Fruit fly (Drosophila melanogaster) whole organism, embryonic: ENCODE data around the gene CG11699.

ENCODE experiments used
- BEAF-32 ChIP-seq: fragments of 200-800 bp; sonication (Bioruptor generic); optimal IDR thresholded peaks from 3 replicates; lab custom pipeline; 2017; ENCODE audit warnings: missing biosample characterization, missing genetic modification characterization, mild to moderate bottlenecking, moderate library complexity, missing genetic modification reagents
- CG13424 ChIP-seq: fragments of 200-800 bp; sonication (Bioruptor generic); optimal IDR thresholded peaks from 2 replicates; lab custom pipeline; 2019; ENCODE audit warnings: missing biosample characterization, mild to moderate bottlenecking, missing genetic modification characterization, moderate library complexity
- CG15479 ChIP-seq: fragments of 200-800 bp; sonication (Bioruptor generic); optimal IDR thresholded peaks from 3 replicates; lab custom pipeline; 2019; ENCODE audit warnings: missing biosample characterization, mild to moderate bottlenecking, missing genetic modification characterization, moderate library complexity
- CG15696 ChIP-seq: fragments of 200-800 bp; sonication (Bioruptor generic); optimal IDR thresholded peaks from 2 replicates; lab custom pipeline; 2019; ENCODE audit warnings: missing biosample characterization, mild to moderate bottlenecking, missing genetic modification characterization, moderate library complexity
- CG1603 ChIP-seq: fragments of 200-800 bp; sonication (Bioruptor generic); optimal IDR thresholded peaks from 2 replicates; lab custom pipeline; 2019; ENCODE audit warnings: missing biosample characterization, mild to moderate bottlenecking, missing genetic modification characterization, moderate library complexity
- CG17568 ChIP-seq: fragments of 200-800 bp; sonication (Bioruptor generic); optimal IDR thresholded peaks from 2 replicates; lab custom pipeline; 2018; ENCODE audit warnings: missing biosample characterization, mild to moderate bottlenecking, missing genetic modification characterization, moderate library complexity
- CG17829 ChIP-seq: fragments of 200-800 bp; optimal IDR thresholded peaks from 2 replicates; lab custom pipeline; 2019; ENCODE audit warnings: missing biosample characterization, mild to moderate bottlenecking, missing genetic modification characterization, moderate library complexity
- CG2678 ChIP-seq: fragments of 200-800 bp; sonication (Bioruptor generic); optimal IDR thresholded peaks from 3 replicates; lab custom pipeline; 2019; ENCODE audit warnings: missing biosample characterization, mild to moderate bottlenecking, missing genetic modification characterization, moderate library complexity
- CG34224 ChIP-seq: fragments of 200-800 bp; sonication (Bioruptor generic); IDR thresholded peaks from 3 replicates; pipeline ENCODE4 v1.3.6; 2022; ENCODE audit warnings: missing biosample characterization, missing genetic modification characterization; ENCODE audit not compliant: partially characterized antibody
- CG34422 ChIP-seq: fragments of 200-800 bp; sonication (Bioruptor generic); IDR thresholded peaks from 3 replicates; pipeline ENCODE4 v1.3.6; 2022; ENCODE audit warnings: missing biosample characterization, missing genetic modification characterization
- CG4617 ChIP-seq: fragments of 200-800 bp; sonication (Bioruptor generic); optimal IDR thresholded peaks from 3 replicates; lab custom pipeline; 2016; ENCODE audit warnings: missing biosample characterization, missing genetic modification characterization, borderline replicate concordance
- CG6689 ChIP-seq: fragments of 200-800 bp; sonication (Bioruptor generic); IDR thresholded peaks from 2 replicates; pipeline ENCODE4 v1.3.6; 2022; ENCODE audit warnings: missing biosample characterization, missing genetic modification characterization
- CG6854 ChIP-seq: fragments of 200-800 bp; sonication (Bioruptor generic); optimal IDR thresholded peaks from 3 replicates; lab custom pipeline; 2017; ENCODE audit warnings: missing biosample characterization, mild to moderate bottlenecking, missing genetic modification characterization
- CG8924 ChIP-seq: fragments of 200-800 bp; optimal IDR thresholded peaks from 3 replicates; lab custom pipeline; 2019; ENCODE audit warnings: missing biosample characterization, mild to moderate bottlenecking, missing genetic modification characterization, moderate library complexity
- CHES-1-like ChIP-seq: fragments of 200-800 bp; sonication (Bioruptor generic); optimal IDR thresholded peaks from 2 replicates; lab custom pipeline; 2016; ENCODE audit warnings: missing biosample characterization, missing genetic modification characterization
- Dp ChIP-seq: fragments of 200-800 bp; sonication (Bioruptor generic); optimal IDR thresholded peaks from 2 replicates; lab custom pipeline; 2018; ENCODE audit warnings: missing biosample characterization, mild to moderate bottlenecking, missing genetic modification characterization, moderate library complexity
- Ets65A ChIP-seq: fragments of 200-800 bp; sonication (Bioruptor generic); peaks from one replicate; lab custom pipeline; 2016; ENCODE audit warnings: missing biosample characterization, missing genetic modification characterization
- HmgZ ChIP-seq: fragments of 200-800 bp; sonication (Bioruptor generic); optimal IDR thresholded peaks from 2 replicates; lab custom pipeline; 2018; ENCODE audit warnings: missing biosample characterization, mild to moderate bottlenecking, missing genetic modification characterization
- Jarid2 ChIP-seq: fragments of 200-800 bp; sonication (Bioruptor generic); optimal IDR thresholded peaks from 3 replicates; lab custom pipeline; 2017; ENCODE audit warnings: mild to moderate bottlenecking, missing biosample characterization, missing genetic modification reagents, missing genetic modification characterization
- Lhr ChIP-seq: fragments of 200-800 bp; sonication (Bioruptor generic); optimal IDR thresholded peaks from 3 replicates; lab custom pipeline; 2017; ENCODE audit warnings: mild to moderate bottlenecking, missing biosample characterization, missing genetic modification reagents, missing genetic modification characterization
- Lpt ChIP-seq: fragments of >200 bp; optimal IDR thresholded peaks from 2 replicates; lab custom pipeline; 2018; ENCODE audit warnings: missing biosample characterization, missing genetic modification characterization
- MBD-R2 ChIP-seq: fragments of 200-800 bp; sonication (Bioruptor generic); IDR thresholded peaks from 2 replicates; pipeline ENCODE4 v1.3.6; 2022; ENCODE audit warnings: missing biosample characterization, missing genetic modification characterization
- MESR4 ChIP-seq: fragments of 200-800 bp; sonication (Bioruptor generic); optimal IDR thresholded peaks from 2 replicates; lab custom pipeline; 2018; ENCODE audit warnings: missing biosample characterization, mild to moderate bottlenecking, missing genetic modification characterization, moderate library complexity
- Med ChIP-seq: fragments of 200-800 bp; sonication (Bioruptor generic); peaks from one replicate; lab custom pipeline; 2016; ENCODE audit warnings: missing biosample characterization, missing genetic modification characterization, mild to moderate bottlenecking, inconsistent platforms, moderate library complexity
- Rfx ChIP-seq: fragments of 200-800 bp; sonication (Bioruptor generic); IDR thresholded peaks from 2 replicates; pipeline ENCODE4 v1.3.6; 2022; ENCODE audit warnings: missing biosample characterization, missing genetic modification characterization
- TFAM ChIP-seq: fragments of 200-800 bp; sonication (Bioruptor generic); optimal IDR thresholded peaks from 2 replicates; lab custom pipeline; 2017; ENCODE audit warnings: missing biosample characterization, missing genetic modification characterization, inconsistent platforms
- ash1 ChIP-seq: fragments of 200-800 bp; sonication (Bioruptor generic); optimal IDR thresholded peaks from 2 replicates; lab custom pipeline; 2018; ENCODE audit warnings: missing biosample characterization, mild to moderate bottlenecking, missing genetic modification characterization
- ato ChIP-seq: fragments of 200-800 bp; sonication (Bioruptor generic); IDR thresholded peaks from 2 replicates; pipeline ENCODE4 v1.3.6; 2022; ENCODE audit warnings: missing biosample characterization, missing genetic modification characterization; ENCODE audit not compliant: partially characterized antibody
- bab2 ChIP-seq: fragments of 200-800 bp; sonication (Bioruptor generic); optimal IDR thresholded peaks from 2 replicates; lab custom pipeline; 2016; ENCODE audit warnings: missing biosample characterization, missing genetic modification characterization
- cg ChIP-seq: fragments of 200-800 bp; sonication (Bioruptor generic); optimal IDR thresholded peaks from 3 replicates; lab custom pipeline; 2019; ENCODE audit warnings: missing biosample characterization, mild to moderate bottlenecking, missing genetic modification characterization, moderate library complexity
- chinmo ChIP-seq: fragments of 200-800 bp; sonication (Bioruptor generic); IDR thresholded peaks from 4 replicates; pipeline ENCODE4 v1.3.6; 2022; ENCODE audit warnings: missing biosample characterization, missing genetic modification characterization; ENCODE audit not compliant: partially characterized antibody
- croc ChIP-seq: fragments of 200-800 bp; sonication (Bioruptor generic); conservative IDR thresholded peaks from 3 replicates; pipeline ENCODE4 v1.3.6; 2022; ENCODE audit warnings: missing biosample characterization, missing genetic modification characterization
- ftz-f1 ChIP-seq: fragments of 200-800 bp; sonication (Bioruptor generic); optimal IDR thresholded peaks from 2 replicates; lab custom pipeline; 2016; ENCODE audit warnings: missing biosample characterization, missing genetic modification characterization
- inv ChIP-seq: fragments of 200-800 bp; sonication (Bioruptor generic); IDR thresholded peaks from 2 replicates; pipeline ENCODE4 v1.3.6; 2022; ENCODE audit warnings: missing biosample characterization, missing genetic modification characterization; ENCODE audit not compliant: partially characterized antibody
- knrl ChIP-seq: fragments of 200-800 bp; sonication (Bioruptor generic); IDR thresholded peaks from 3 replicates; pipeline ENCODE4 v1.3.6; 2022; ENCODE audit warnings: missing biosample characterization, missing genetic modification characterization; ENCODE audit not compliant: partially characterized antibody
- mld ChIP-seq: fragments of 200-800 bp; sonication (Bioruptor generic); IDR thresholded peaks from 3 replicates; pipeline ENCODE4 v1.3.6; 2022; ENCODE audit warnings: missing biosample characterization, missing genetic modification characterization; ENCODE audit not compliant: partially characterized antibody
- nom ChIP-seq: fragments of 200-800 bp; sonication (Bioruptor generic); optimal IDR thresholded peaks from 2 replicates; lab custom pipeline; 2017; ENCODE audit warnings: missing biosample characterization, missing genetic modification characterization, mild to moderate bottlenecking, moderate library complexity, missing genetic modification reagents
- pros ChIP-seq: fragments of 200-800 bp; sonication (Bioruptor generic); optimal IDR thresholded peaks from 3 replicates; lab custom pipeline; 2019; ENCODE audit warnings: missing biosample characterization, mild to moderate bottlenecking, missing genetic modification characterization, moderate library complexity
- sens ChIP-seq: fragments of 200-800 bp; sonication (Bioruptor generic); peaks from one replicate; lab custom pipeline; 2016; ENCODE audit warnings: missing biosample characterization, missing genetic modification characterization
- sna ChIP-seq: fragments of 200-800 bp; sonication (Bioruptor generic); IDR thresholded peaks from 2 replicates; pipeline ENCODE4 v1.3.6; 2022; ENCODE audit warnings: missing biosample characterization, missing genetic modification characterization; ENCODE audit not compliant: partially characterized antibody
- sug ChIP-seq: fragments of 200-800 bp; optimal IDR thresholded peaks from 2 replicates; lab custom pipeline; 2019; ENCODE audit warnings: missing biosample characterization, mild to moderate bottlenecking, missing genetic modification characterization, moderate library complexity
- tna ChIP-seq: fragments of 200-800 bp; sonication (Bioruptor generic); IDR thresholded peaks from 2 replicates; pipeline ENCODE4 v1.3.6; 2022; ENCODE audit warnings: missing biosample characterization, missing genetic modification characterization; ENCODE audit not compliant: partially characterized antibody
- vnd ChIP-seq: fragments of 200-800 bp; sonication (Bioruptor generic); IDR thresholded peaks from 3 replicates; pipeline ENCODE4 v1.3.6; 2022; ENCODE audit warnings: missing biosample characterization, missing genetic modification characterization; ENCODE audit not compliant: partially characterized antibody
- zen ChIP-seq: fragments of 200-800 bp; sonication (Bioruptor generic); optimal IDR thresholded peaks from 3 replicates; lab custom pipeline; 2018; ENCODE audit warnings: missing biosample characterization, mild to moderate bottlenecking, missing genetic modification characterization, moderate library complexity

The CG11699 gene

dm6 chrX:11604094-11604493, 33.7 kb downstream of the CG11699 start, which contains the start of gene CG2533:
TSS of gene CG2533 (minus strand) at chrX:11604194.
- TF ChIP-seq CG15696 (tag; lab: Kevin White, UChicago) (no peak), CG4617 (GFP tag; lab: Kevin White, UChicago) (no peak)
- TF ChIP-seq, all 482 proteins: peak for 0

dm6 chrX:11611056-11611644, 40.7 kb downstream of the CG11699 start:
- TF ChIP-seq sna (GFP tag; lab: Robert Waterston, UW) (0 out of 2 replicates have a peak, but pooled peaks have one; percentile 6), sens (peak; percentile 7), CG34422 (GFP tag; lab: Robert Waterston, UW) (0 out of 3 replicates have a peak, but pooled peaks have one; percentile 47), CG2678 (tag; lab: Kevin White, UChicago) (no peak), ash1 (no peak), TFAM (GFP tag; lab: Kevin White, UChicago) (no peak), cg (GFP tag; lab: Kevin White, UChicago) (peak; percentile 80), CG6854 (GFP tag; lab: Kevin White, UChicago) (peak; percentile 12), ftz-f1 (GFP tag; lab: Kevin White, UChicago) (peak; percentile 32), nom (peak; percentile 62), MESR4 (peak; percentile 11), CG13424 (tag; lab: Kevin White, UChicago) (no peak), CG17829 (no peak), Med (peak; percentile 70), Jarid2 (GFP tag; lab: Kevin White, UChicago) (peak; percentile 22)
- TF ChIP-seq, all 482 proteins: peak for 10

DNA sequence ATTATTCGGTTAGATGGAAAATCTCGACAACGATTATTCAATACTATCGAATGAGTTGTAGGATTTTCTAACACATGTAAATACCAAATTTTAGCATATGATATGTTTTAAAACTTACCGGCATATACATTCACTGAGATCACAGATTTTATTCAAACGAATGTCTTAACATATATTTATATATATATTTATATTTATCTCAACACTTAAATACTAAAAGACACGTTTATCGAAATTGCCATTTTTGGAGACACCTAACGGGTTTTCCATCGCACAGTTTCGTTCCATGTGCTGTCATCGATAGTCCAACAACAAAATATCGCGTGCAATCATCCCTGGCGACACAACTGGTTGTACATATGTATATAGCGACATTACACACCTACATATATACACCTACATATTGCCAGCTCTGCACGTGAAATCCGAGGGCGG, 41.2 kb downstream of the CG11699 start, which contains the start of the genes CG2247 and CG1703:
Gene CG2247 (minus strand): TSS at position 8 of the 435 bp plus-strand sequence.
Gene CG1703 (plus strand): TSS at position 283 of the 435 bp plus-strand sequence.
- peak; percentile 45 for TF ChIP-seq CG15479 (GFP tag; lab: Kevin White, UChicago)
- TF ChIP-seq Dp (GFP tag; lab: Kevin White, UChicago), result peak; percentile 45
- TF ChIP-seq mld, result 0 out of 3 replicates have a peak, but pooled peaks have one; percentile 44
- 0 out of 2 replicates have a peak, but pooled peaks have one; percentile 8 for TF ChIP-seq ato (GFP tag; lab: Robert Waterston, UW)
- peak; percentile 4 for TF ChIP-seq HmgZ (tag; lab: Kevin White, UChicago)
- no peak for TF ChIP-seq pros (GFP tag; lab: Kevin White, UChicago)
- peak; percentile 88 for TF ChIP-seq knrl
- peak; percentile 37 for TF ChIP-seq zen (tag; lab: Kevin White, UChicago)
- TF ChIP-seq CHES-1-like (GFP tag; lab: Kevin White, UChicago), result no peak
- TF ChIP-seq tna, result peak; percentile 51; the same call in 1 of the 2 replicates
- peak; percentile 80 for TF ChIP-seq inv (GFP tag; lab: Robert Waterston, UW)
- TF ChIP-seq sna (GFP tag; lab: Robert Waterston, UW), result peak; percentile 71
- TF ChIP-seq Ets65A, result peak; percentile 28
- TF ChIP-seq chinmo (GFP tag; lab: Robert Waterston, UW), result peak; percentile 58; the same call in 1 of the 4 replicates
- TF ChIP-seq CG17568 (GFP tag; lab: Kevin White, UChicago), result no peak
- peak; percentile 54 for TF ChIP-seq CG8924 (tag; lab: Kevin White, UChicago)
- TF ChIP-seq sug, result peak; percentile 30
- TF ChIP-seq vnd, result peak; percentile 76
- peak; percentile 66 for TF ChIP-seq CG34224 (GFP tag; lab: Robert Waterston, UW)
- no peak for TF ChIP-seq CG1603 (tag; lab: Kevin White, UChicago)
- TF ChIP-seq CG17829, result peak; percentile 55
- no peak for TF ChIP-seq Lpt (GFP tag; lab: Kevin White, UChicago)
- no peak for TF ChIP-seq croc
- TF ChIP-seq Lhr, result peak; percentile 38
- TF ChIP-seq CG6689 (GFP tag; lab: Robert Waterston, UW), result no peak
- TF ChIP-seq bab2 (GFP tag; lab: Kevin White, UChicago), result no peak
- no peak for TF ChIP-seq Rfx (GFP tag; lab: Robert Waterston, UW)
- peak; percentile 90 for TF ChIP-seq BEAF-32 (GFP tag; lab: Kevin White, UChicago)
- TF ChIP-seq MBD-R2 (GFP tag; lab: Robert Waterston, UW), result 0 out of 2 replicates have a peak, but pooled peaks have one; percentile 19
